Worm (Caenorhabditis elegans) whole organism, mixed stage, embryonic: Measurements from ENCODE around the gene cdt-2.

ENCODE experiments used
- M03D4.4 ChIP-seq: sonication (generic microtip); optimal IDR thresholded peaks from 2 replicates; lab custom pipeline; 2017; ENCODE audit warnings: mild to moderate bottlenecking, missing genetic modification characterization, missing compliant biosample characterization
- blmp-1 ChIP-seq: fragments of 150-350 bp; optimal IDR thresholded peaks from 2 replicates; lab custom pipeline; 2014; ENCODE audit warnings: missing biosample characterization, missing genetic modification characterization
- ceh-39 ChIP-seq: fragments of 150-350 bp; optimal IDR thresholded peaks from 2 replicates; lab custom pipeline; 2014; ENCODE audit warnings: missing biosample characterization, missing genetic modification characterization
- ceh-43 ChIP-seq: fragments of 200-800 bp; sonication (Bioruptor generic); optimal IDR thresholded peaks from 2 replicates; lab custom pipeline; 2018; ENCODE audit warnings: mild to moderate bottlenecking, missing genetic modification characterization, moderate library complexity, missing compliant biosample characterization
- ceh-83 ChIP-seq: fragments of 200-800 bp; sonication (Bioruptor generic); optimal IDR thresholded peaks from 2 replicates; lab custom pipeline; 2018; ENCODE audit warnings: mild to moderate bottlenecking, missing genetic modification characterization, missing compliant biosample characterization
- ces-1 ChIP-seq: fragments of 150-350 bp; optimal IDR thresholded peaks from 2 replicates; lab custom pipeline; 2014; ENCODE audit warnings: missing biosample characterization, missing genetic modification reagents, missing genetic modification characterization
- cnd-1 ChIP-seq: fragments of 200-800 bp; sonication (Bioruptor generic); optimal IDR thresholded peaks from 2 replicates; lab custom pipeline; 2018; ENCODE audit warnings: mild to moderate bottlenecking, missing genetic modification characterization, missing compliant biosample characterization
- elt-1 ChIP-seq: sonication (generic microtip); optimal IDR thresholded peaks from 2 replicates; lab custom pipeline; 2017; ENCODE audit warnings: missing genetic modification characterization, mild to moderate bottlenecking, missing compliant biosample characterization, antibody characterized with exemption, moderate library complexity, borderline replicate concordance; ENCODE audit not compliant: insufficient read depth
- elt-3 ChIP-seq: fragments of 150-350 bp; optimal IDR thresholded peaks from 2 replicates; lab custom pipeline; 2014; ENCODE audit warnings: missing biosample characterization, missing genetic modification characterization
- flh-1 ChIP-seq: fragments of 200-800 bp; sonication (Bioruptor generic); optimal IDR thresholded peaks from 2 replicates; lab custom pipeline; 2018; ENCODE audit warnings: mild to moderate bottlenecking, missing genetic modification characterization, moderate library complexity, missing compliant biosample characterization
- ham-2 ChIP-seq: fragments of 200-800 bp; sonication (Bioruptor generic); optimal IDR thresholded peaks from 2 replicates; lab custom pipeline; 2018; ENCODE audit warnings: mild to moderate bottlenecking, missing genetic modification characterization, missing compliant biosample characterization
- hlh-1 ChIP-seq: fragments of 150-350 bp; optimal IDR thresholded peaks from 2 replicates; lab custom pipeline; 2014; ENCODE audit warnings: missing biosample characterization, missing genetic modification reagents, missing genetic modification characterization
- lin-13 ChIP-seq: fragments of 150-350 bp; optimal IDR thresholded peaks from 2 replicates; lab custom pipeline; 2014; ENCODE audit warnings: missing biosample characterization, missing genetic modification characterization
- lin-32 ChIP-seq: fragments of 200-800 bp; sonication (Bioruptor generic); optimal IDR thresholded peaks from 2 replicates; lab custom pipeline; 2018; ENCODE audit warnings: mild to moderate bottlenecking, missing genetic modification characterization, missing compliant biosample characterization
- lsy-2 ChIP-seq: fragments of 150-350 bp; optimal IDR thresholded peaks from 2 replicates; lab custom pipeline; 2014; ENCODE audit warnings: missing biosample characterization, missing genetic modification characterization
- mab-5 ChIP-seq: fragments of 150-350 bp; optimal IDR thresholded peaks from 2 replicates; lab custom pipeline; 2014; ENCODE audit warnings: missing biosample characterization, missing genetic modification characterization
- mep-1 ChIP-seq: fragments of 150-350 bp; optimal IDR thresholded peaks from 2 replicates; lab custom pipeline; 2017; ENCODE audit warnings: missing biosample characterization, missing genetic modification reagents, missing genetic modification characterization, inconsistent platforms
- nhr-12 ChIP-seq: fragments of 150-350 bp; optimal IDR thresholded peaks from 2 replicates; lab custom pipeline; 2014; ENCODE audit warnings: missing biosample characterization, missing genetic modification characterization
- nhr-2 ChIP-seq: fragments of 150-350 bp; optimal IDR thresholded peaks from 2 replicates; lab custom pipeline; 2014; ENCODE audit warnings: missing biosample characterization, missing genetic modification characterization
- nhr-237 ChIP-seq: fragments of 150-350 bp; optimal IDR thresholded peaks from 2 replicates; lab custom pipeline; 2014; ENCODE audit warnings: missing biosample characterization, missing genetic modification characterization
- nhr-28 ChIP-seq: fragments of 150-350 bp; optimal IDR thresholded peaks from 2 replicates; lab custom pipeline; 2014; ENCODE audit warnings: missing biosample characterization, missing genetic modification characterization
- nhr-76 ChIP-seq: sonication (generic microtip); optimal IDR thresholded peaks from 2 replicates; lab custom pipeline; 2017; ENCODE audit warnings: missing biosample characterization, missing genetic modification characterization
- pha-4 ChIP-seq: fragments of 150-350 bp; optimal IDR thresholded peaks from 2 replicates; lab custom pipeline; 2018; ENCODE audit warnings: missing biosample characterization, missing genetic modification reagents, missing genetic modification characterization
- sem-2 ChIP-seq: fragments of 200-800 bp; sonication (Bioruptor generic); optimal IDR thresholded peaks from 2 replicates; lab custom pipeline; 2018; ENCODE audit warnings: mild to moderate bottlenecking, missing genetic modification characterization, missing compliant biosample characterization
- snpc-4 ChIP-seq: fragments of 150-350 bp; optimal IDR thresholded peaks from 2 replicates; lab custom pipeline; 2014; ENCODE audit warnings: missing biosample characterization, missing genetic modification characterization
- tbx-8 ChIP-seq: fragments of 200-800 bp; sonication (Bioruptor generic); optimal IDR thresholded peaks from 2 replicates; lab custom pipeline; 2018; ENCODE audit warnings: mild to moderate bottlenecking, missing genetic modification characterization, moderate library complexity, missing compliant biosample characterization
- unc-120 ChIP-seq: sonication (generic microtip); optimal IDR thresholded peaks from 2 replicates; lab custom pipeline; 2017; ENCODE audit warnings: missing genetic modification characterization, missing compliant biosample characterization; ENCODE audit not compliant: poor library complexity, severe bottlenecking
- unc-39 ChIP-seq: fragments of 150-350 bp; optimal IDR thresholded peaks from 2 replicates; lab custom pipeline; 2014; ENCODE audit warnings: missing biosample characterization, missing genetic modification characterization
- unc-62 ChIP-seq: fragments of 150-350 bp; optimal IDR thresholded peaks from 2 replicates; lab custom pipeline; 2014; ENCODE audit warnings: missing biosample characterization, missing genetic modification reagents, missing genetic modification characterization
- zip-8 ChIP-seq: fragments of 150-350 bp; optimal IDR thresholded peaks from 2 replicates; lab custom pipeline; 2014; ENCODE audit warnings: missing biosample characterization, missing genetic modification characterization
- ztf-11 ChIP-seq: fragments of 150-350 bp; optimal IDR thresholded peaks from 2 replicates; lab custom pipeline; 2014; ENCODE audit warnings: missing biosample characterization, missing genetic modification characterization

cdt-2 gene

DNA sequence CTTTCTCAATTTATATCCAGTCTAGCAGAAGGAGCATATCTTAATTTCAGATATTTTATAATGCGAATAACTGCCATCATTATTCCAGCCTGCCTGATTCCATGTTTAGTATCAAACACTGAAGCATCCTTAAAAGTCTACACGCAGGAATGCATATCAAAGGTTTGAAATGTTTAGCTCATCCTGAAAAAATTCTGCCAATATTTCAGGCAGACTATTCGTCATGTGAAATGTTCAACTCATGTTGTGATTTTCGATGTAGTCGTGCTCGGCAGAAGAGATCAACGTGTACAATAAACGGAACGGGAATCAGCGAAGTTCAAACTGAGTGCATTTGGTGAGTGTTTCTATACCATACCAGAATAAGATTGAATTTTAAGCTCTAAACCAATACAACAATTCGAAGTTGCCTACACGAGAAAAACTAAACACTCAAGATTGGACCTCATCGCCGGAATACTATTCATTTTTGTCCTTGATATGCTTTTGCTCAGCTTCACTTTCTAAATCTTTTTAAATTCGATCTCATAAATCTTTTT lies 8.6 kb upstream of the cdt-2 start, which contains the start of gene T01C3.11:
TSS of gene T01C3.11 (plus strand) at position 51 of the 539 bp plus-strand sequence.
- no peak for TF ChIP-seq cnd-1 (tag; lab: Kevin White, UChicago)
- TF ChIP-seq M03D4.4 (tag; lab: Kevin White, UChicago), result no peak
- TF ChIP-seq flh-1 (GFP tag; lab: Kevin White, UChicago), result no peak
- TF ChIP-seq mep-1 (tag; lab: Kevin White, UChicago), result no peak
- TF ChIP-seq ceh-83 (GFP tag; lab: Kevin White, UChicago), result no peak
- TF ChIP-seq elt-1, result no peak
- TF ChIP-seq hlh-1 (tag; lab: Kevin White, UChicago), result no peak
- TF ChIP-seq nhr-2 (tag; lab: Kevin White, UChicago), result no peak
- no peak for TF ChIP-seq snpc-4 (tag; lab: Kevin White, UChicago)
- no peak for TF ChIP-seq lsy-2 (tag; lab: Kevin White, UChicago)
- TF ChIP-seq nhr-12 (tag; lab: Kevin White, UChicago), result no peak
- no peak for TF ChIP-seq ceh-39 (tag; lab: Kevin White, UChicago)
- TF ChIP-seq lin-32, result no peak
- no peak for TF ChIP-seq nhr-237 (tag; lab: Kevin White, UChicago)

DNA sequence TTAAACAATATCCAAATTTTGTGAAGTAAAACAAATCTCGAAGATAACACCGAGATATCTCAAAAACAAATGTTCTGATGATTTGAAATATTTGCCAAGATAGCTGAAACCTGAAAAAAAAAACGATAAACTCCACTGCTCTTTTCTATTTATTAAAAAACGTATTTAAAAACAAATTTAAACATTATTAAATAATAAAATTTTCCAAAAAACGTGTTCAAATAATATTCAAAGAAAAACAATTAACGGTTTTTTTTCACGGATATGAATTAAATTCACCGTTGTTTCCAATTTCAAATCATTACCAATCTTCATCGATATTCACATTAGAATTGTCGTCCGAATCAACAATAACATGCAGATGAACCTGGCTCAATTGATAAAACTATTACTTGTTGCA lies 5.3 kb upstream of the cdt-2 start, which contains the start of gene irld-14:
TSS of gene irld-14 (plus strand) at position 301 of the 400 bp plus-strand sequence.
- no peak for TF ChIP-seq tbx-8 (GFP tag; lab: Kevin White, UChicago)
- TF ChIP-seq lsy-2 (tag; lab: Kevin White, UChicago), result no peak
- no peak for TF ChIP-seq unc-62 (GFP tag; lab: Kevin White, UChicago)
- TF ChIP-seq mab-5, result no peak
- no peak for TF ChIP-seq pha-4 (tag; lab: Kevin White, UChicago)
- no peak for TF ChIP-seq elt-3 (tag; lab: Kevin White, UChicago)
- TF ChIP-seq nhr-76 (tag; lab: Kevin White, UChicago), result no peak
- TF ChIP-seq ceh-43 (GFP tag; lab: Kevin White, UChicago), result no peak
- TF ChIP-seq ces-1 (GFP tag; lab: Kevin White, UChicago), result no peak
- TF ChIP-seq mep-1 (tag; lab: Kevin White, UChicago), result no peak
- no peak for TF ChIP-seq snpc-4 (tag; lab: Kevin White, UChicago)
- no peak for TF ChIP-seq cnd-1 (tag; lab: Kevin White, UChicago)
- TF ChIP-seq blmp-1 (tag; lab: Kevin White, UChicago), result no peak
- TF ChIP-seq zip-8, result no peak
- TF ChIP-seq ceh-83 (GFP tag; lab: Kevin White, UChicago), result no peak
- no peak for TF ChIP-seq unc-120 (tag; lab: Kevin White, UChicago)

ce11 chrV:14993620-14994019 lies 2.7 kb upstream of the cdt-2 start, which contains the start of gene fil-1:
Gene fil-1, plus strand, starts transcription at chrV:14993838.
- no peak for TF ChIP-seq ham-2
- no peak for TF ChIP-seq hlh-1 (tag; lab: Kevin White, UChicago)
- no peak for TF ChIP-seq cnd-1 (tag; lab: Kevin White, UChicago)
- TF ChIP-seq ztf-11 (tag; lab: Kevin White, UChicago), result no peak
- TF ChIP-seq unc-62 (GFP tag; lab: Kevin White, UChicago), result no peak
- TF ChIP-seq lsy-2 (tag; lab: Kevin White, UChicago), result no peak
- TF ChIP-seq mab-5, result no peak
- no peak for TF ChIP-seq lin-13
- no peak for TF ChIP-seq nhr-28 (tag; lab: Kevin White, UChicago)
- no peak for TF ChIP-seq elt-1
- TF ChIP-seq ces-1 (GFP tag; lab: Kevin White, UChicago), result no peak
- TF ChIP-seq, all 35 proteins: peak for 0

- no peak for TF ChIP-seq nhr-237 (tag; lab: Kevin White, UChicago)
- no peak for TF ChIP-seq sem-2 (GFP tag; lab: Kevin White, UChicago)
- TF ChIP-seq zip-8, result no peak
- no peak for TF ChIP-seq ceh-39 (tag; lab: Kevin White, UChicago)
- TF ChIP-seq unc-39 (tag; lab: Kevin White, UChicago), result no peak
- no peak for TF ChIP-seq ceh-43 (GFP tag; lab: Kevin White, UChicago)
- no peak for TF ChIP-seq nhr-28 (tag; lab: Kevin White, UChicago)
- no peak for TF ChIP-seq nhr-12 (tag; lab: Kevin White, UChicago)
- TF ChIP-seq ceh-83 (GFP tag; lab: Kevin White, UChicago), result no peak
Measured at ce11 chrV:14992627-14993117, 1.7 kb upstream of the cdt-2 start, which contains the start of gene T01C3.3. Gene T01C3.3, minus strand, starts transcription at chrV:14992677.
